Worm (Caenorhabditis elegans) whole organism, L4 larva: ENCODE results near the gene rfip-1.

Experiments
- D1046.2 ChIP-seq: fragments of 200-800 bp; sonication (Bioruptor generic); IDR thresholded peaks from 2 replicates; pipeline ENCODE4 v1.3.6; 2022; ENCODE audit warnings: missing genetic modification characterization, missing compliant biosample characterization
- F26F4.8 ChIP-seq: fragments of 200-800 bp; sonication (Bioruptor generic); conservative IDR thresholded peaks from 2 replicates; pipeline ENCODE4 v1.3.6; 2022; ENCODE audit warnings: missing genetic modification characterization, missing compliant biosample characterization
- R02D3.7 ChIP-seq: fragments of 150-350 bp; sonication (generic microtip); optimal IDR thresholded peaks from 3 replicates; lab custom pipeline; 2014; ENCODE audit warnings: missing biosample characterization, missing genetic modification characterization
- T20F7.1 ChIP-seq: fragments of 200-800 bp; sonication (Bioruptor generic); optimal IDR thresholded peaks from 2 replicates; lab custom pipeline; 2018; ENCODE audit warnings: mild to moderate bottlenecking, missing genetic modification characterization, missing compliant biosample characterization
- Y48G9A.11 ChIP-seq: fragments of 200-800 bp; sonication (Bioruptor generic); IDR thresholded peaks from 2 replicates; pipeline ENCODE4 v1.3.6; 2022; ENCODE audit warnings: missing genetic modification reagents, missing genetic modification characterization, missing compliant biosample characterization
- aha-1 ChIP-seq: fragments of 150-350 bp; peaks from one replicate; lab custom pipeline; 2014; ENCODE audit warnings: missing biosample characterization, missing genetic modification characterization
- ama-1 ChIP-seq: fragments of 150-350 bp; optimal IDR thresholded peaks from 2 replicates; lab custom pipeline; 2014; ENCODE audit warnings: inconsistent platforms, mixed read lengths
- ceh-62 ChIP-seq: sonication (generic microtip); optimal IDR thresholded peaks from 2 replicates; lab custom pipeline; 2017; ENCODE audit warnings: missing biosample characterization, missing genetic modification characterization
- ceh-82 ChIP-seq: sonication (generic microtip); optimal IDR thresholded peaks from 2 replicates; lab custom pipeline; 2017; ENCODE audit warnings: missing biosample characterization, missing genetic modification characterization
- ces-1 ChIP-seq: fragments of 150-350 bp; sonication (generic microtip); optimal IDR thresholded peaks from 4 replicates; lab custom pipeline; 2014; ENCODE audit warnings: missing biosample characterization, missing genetic modification reagents, missing genetic modification characterization
- cey-2 ChIP-seq: sonication (generic microtip); optimal IDR thresholded peaks from 3 replicates; lab custom pipeline; 2017; ENCODE audit warnings: missing genetic modification characterization, mild to moderate bottlenecking, missing compliant biosample characterization, antibody characterized with exemption, borderline replicate concordance; ENCODE audit not compliant: insufficient read depth
- daf-12 ChIP-seq: fragments of 150-350 bp; optimal IDR thresholded peaks from 2 replicates; lab custom pipeline; 2014; ENCODE audit warnings: missing biosample characterization, missing genetic modification reagents, missing genetic modification characterization
- daf-19 ChIP-seq: fragments of 200-800 bp; sonication (Bioruptor generic); conservative IDR thresholded peaks from 2 replicates; pipeline ENCODE4 v1.3.6; 2022; ENCODE audit warnings: missing genetic modification characterization, missing compliant biosample characterization
- daf-8 ChIP-seq: fragments of 200-800 bp; sonication (Bioruptor generic); IDR thresholded peaks from 2 replicates; pipeline ENCODE4 v1.3.6; 2022; ENCODE audit warnings: missing genetic modification characterization, missing compliant biosample characterization
- dmd-6 ChIP-seq: fragments of 200-800 bp; sonication (Bioruptor generic); IDR thresholded peaks from 2 replicates; pipeline ENCODE4 v1.3.6; 2022; ENCODE audit warnings: missing genetic modification reagents, missing genetic modification characterization, missing compliant biosample characterization
- dmd-8 ChIP-seq: fragments of 200-800 bp; sonication (Bioruptor generic); IDR thresholded peaks from 2 replicates; pipeline ENCODE4 v1.3.6; 2022; ENCODE audit warnings: missing genetic modification characterization, missing compliant biosample characterization
- dpl-1 ChIP-seq: fragments of 150-350 bp; optimal IDR thresholded peaks from 2 replicates; lab custom pipeline; 2014; ENCODE audit warnings: missing biosample characterization, missing genetic modification reagents, missing genetic modification characterization
- duxl-1 ChIP-seq: sonication (generic microtip); optimal IDR thresholded peaks from 2 replicates; lab custom pipeline; 2016; ENCODE audit warnings: mild to moderate bottlenecking, missing genetic modification characterization, moderate library complexity, missing compliant biosample characterization; ENCODE audit not compliant: poor library complexity
- dve-1 ChIP-seq: sonication (generic microtip); optimal IDR thresholded peaks from 2 replicates; lab custom pipeline; 2017; ENCODE audit warnings: antibody characterized with exemption, mild to moderate bottlenecking, missing genetic modification characterization, missing compliant biosample characterization; ENCODE audit not compliant: insufficient read depth
- fkh-10 ChIP-seq: fragments of 150-350 bp; optimal IDR thresholded peaks from 2 replicates; lab custom pipeline; 2014; ENCODE audit warnings: missing biosample characterization, missing genetic modification reagents, missing genetic modification characterization
- gei-8 ChIP-seq: fragments of 200-800 bp; sonication (Bioruptor generic); optimal IDR thresholded peaks from 2 replicates; lab custom pipeline; 2018; ENCODE audit warnings: mild to moderate bottlenecking, missing genetic modification characterization, missing compliant biosample characterization
- hlh-11 ChIP-seq: fragments of 200-800 bp; sonication (Bioruptor generic); optimal IDR thresholded peaks from 2 replicates; lab custom pipeline; 2018; ENCODE audit warnings: mild to moderate bottlenecking, missing genetic modification characterization, missing compliant biosample characterization
- hlh-30 ChIP-seq: sonication (generic microtip); optimal IDR thresholded peaks from 2 replicates; lab custom pipeline; 2017; ENCODE audit warnings: antibody characterized with exemption, mild to moderate bottlenecking, missing genetic modification characterization, missing compliant biosample characterization; ENCODE audit not compliant: insufficient read depth
- hmg-1.1 ChIP-seq: fragments of 200-800 bp; sonication (Bioruptor generic); IDR thresholded peaks from 2 replicates; pipeline ENCODE4 v1.3.6; 2022; ENCODE audit warnings: missing genetic modification reagents, missing genetic modification characterization, missing compliant biosample characterization
- lim-7 ChIP-seq: fragments of 200-800 bp; sonication (Bioruptor generic); IDR thresholded peaks from 2 replicates; pipeline ENCODE4 v1.3.6; 2022; ENCODE audit warnings: missing genetic modification characterization, missing compliant biosample characterization
- lin-13 ChIP-seq: fragments of 150-350 bp; optimal IDR thresholded peaks from 2 replicates; lab custom pipeline; 2014; ENCODE audit warnings: missing biosample characterization, missing genetic modification reagents, missing genetic modification characterization
- lin-15B ChIP-seq: fragments of 150-350 bp; sonication (generic microtip); optimal IDR thresholded peaks from 3 replicates; lab custom pipeline; 2014; ENCODE audit warnings: missing biosample characterization, missing genetic modification characterization
- lin-29 ChIP-seq: fragments of 200-800 bp; sonication (Bioruptor generic); IDR thresholded peaks from 2 replicates; pipeline ENCODE4 v1.3.6; 2022; ENCODE audit warnings: missing genetic modification reagents, missing genetic modification characterization, missing compliant biosample characterization
- lin-38 ChIP-seq: fragments of 200-800 bp; sonication (Bioruptor generic); IDR thresholded peaks from 2 replicates; pipeline ENCODE4 v1.3.6; 2022; ENCODE audit warnings: missing genetic modification reagents, missing genetic modification characterization, missing compliant biosample characterization
- lsy-2 ChIP-seq, 2 experiments: fragments of 150-350 bp in 1 of 2; sonication (generic microtip) in 1 of 2; optimal IDR thresholded peaks; 2 replicates each; lab custom pipeline; 2014 to 2017; ENCODE audit warnings: missing biosample characterization in 2 of 2, missing genetic modification characterization in 2 of 2
- mdt-29 ChIP-seq: fragments of 200-800 bp; sonication (Bioruptor generic); IDR thresholded peaks from 2 replicates; pipeline ENCODE4 v1.3.6; 2022; ENCODE audit warnings: missing genetic modification reagents, missing genetic modification characterization, missing compliant biosample characterization
- mep-1 ChIP-seq: fragments of 150-350 bp; sonication (generic microtip); optimal IDR thresholded peaks from 3 replicates; lab custom pipeline; 2014; ENCODE audit warnings: missing biosample characterization, missing genetic modification characterization
- mes-2 ChIP-seq: sonication (generic microtip); optimal IDR thresholded peaks from 2 replicates; lab custom pipeline; 2016; ENCODE audit warnings: missing genotype, mild to moderate bottlenecking, missing genetic modification characterization, missing compliant biosample characterization; ENCODE audit not compliant: poor library complexity, severe bottlenecking
- nhr-102 ChIP-seq: sonication (generic microtip); optimal IDR thresholded peaks from 2 replicates; lab custom pipeline; 2016; ENCODE audit warnings: mild to moderate bottlenecking, missing genetic modification characterization, moderate library complexity, missing compliant biosample characterization
- nhr-237 ChIP-seq: sonication (generic microtip); optimal IDR thresholded peaks from 2 replicates; lab custom pipeline; 2017; ENCODE audit warnings: missing biosample characterization, missing genetic modification characterization
- nhr-25 ChIP-seq: sonication (generic microtip); optimal IDR thresholded peaks from 2 replicates; lab custom pipeline; 2017; ENCODE audit warnings: missing genetic modification characterization, mild to moderate bottlenecking, missing compliant biosample characterization, antibody characterized with exemption, moderate library complexity, borderline replicate concordance; ENCODE audit not compliant: insufficient read depth
- nhr-28 ChIP-seq: fragments of 150-350 bp; optimal IDR thresholded peaks from 2 replicates; lab custom pipeline; 2014; ENCODE audit warnings: missing biosample characterization, missing genetic modification characterization
- nhr-6 ChIP-seq: fragments of 150-350 bp; optimal IDR thresholded peaks from 2 replicates; lab custom pipeline; 2014; ENCODE audit warnings: missing biosample characterization, missing genetic modification characterization
- nhr-76 ChIP-seq: fragments of 150-350 bp; optimal IDR thresholded peaks from 2 replicates; lab custom pipeline; 2014; ENCODE audit warnings: missing biosample characterization, missing genetic modification characterization
- nhr-77 ChIP-seq: fragments of 150-350 bp; optimal IDR thresholded peaks from 2 replicates; lab custom pipeline; 2014; ENCODE audit warnings: missing biosample characterization, missing genetic modification characterization
- pha-4 ChIP-seq, 2 experiments: fragments of 150-350 bp in 1 of 2; fragments of 200-800 bp in 1 of 2; sonication (Bioruptor generic) in 1 of 2; IDR thresholded peaks in 1 of 2; optimal IDR thresholded peaks in 1 of 2; 2 replicates each; pipeline versions ENCODE4 v1.3.6 to Lab custom; 2014 to 2022; ENCODE audit warnings: missing genetic modification characterization in 2 of 2, missing genetic modification reagents in 2 of 2, missing biosample characterization in 1 of 2, missing compliant biosample characterization in 1 of 2
- pqm-1 ChIP-seq: sonication (generic microtip); optimal IDR thresholded peaks from 2 replicates; lab custom pipeline; 2017; ENCODE audit warnings: missing biosample characterization, missing genetic modification characterization
- unc-39 ChIP-seq: sonication (generic microtip); optimal IDR thresholded peaks from 2 replicates; lab custom pipeline; 2017; ENCODE audit warnings: missing biosample characterization, missing genetic modification characterization
- unc-62 ChIP-seq, 3 experiments: fragments of 150-350 bp in 1 of 3; sonication (generic microtip); optimal IDR thresholded peaks in 2 of 3; peaks in 1 of 3; 1 replicate in 1 of 3; 2 replicates in 2 of 3; lab custom pipeline; 2014 to 2017; ENCODE audit warnings: missing biosample characterization in 3 of 3, missing genetic modification characterization in 3 of 3, missing genetic modification reagents in 3 of 3, missing genotype in 1 of 3
- zfp-2 ChIP-seq: sonication (generic microtip); optimal IDR thresholded peaks from 2 replicates; lab custom pipeline; 2016; ENCODE audit warnings: mild to moderate bottlenecking, missing genetic modification characterization, missing compliant biosample characterization
- ztf-11 ChIP-seq: fragments of 150-350 bp; optimal IDR thresholded peaks from 2 replicates; lab custom pipeline; 2014; ENCODE audit warnings: missing biosample characterization, missing genetic modification characterization

The rfip-1 gene

DNA sequence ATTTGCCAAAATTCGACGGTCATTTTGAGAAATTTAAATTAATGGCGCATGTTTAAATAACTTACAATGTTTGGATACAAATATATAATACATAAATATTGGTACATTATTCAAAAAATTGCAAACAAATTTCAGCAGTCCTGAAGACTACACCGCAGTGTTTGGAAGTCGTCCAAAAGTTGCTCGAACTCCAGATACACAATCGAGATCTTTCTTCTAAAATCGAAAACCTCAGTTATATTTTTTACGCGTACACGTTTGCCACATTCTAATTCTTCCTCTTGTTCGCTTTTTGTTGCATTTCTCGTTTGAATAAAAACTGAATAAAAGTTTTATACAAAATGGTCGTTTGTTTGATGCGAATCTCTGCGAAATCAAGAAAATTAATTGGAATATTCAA lies 19.9 kb downstream of the rfip-1 start, which contains the start of gene tsp-18:
tsp-18 (plus strand) TSS at position 301 of the 400 bp plus-strand sequence.
- TF ChIP-seq aha-1 (tag; lab: Kevin White, UChicago) (peak; percentile 64), cey-2 (no peak)

DNA sequence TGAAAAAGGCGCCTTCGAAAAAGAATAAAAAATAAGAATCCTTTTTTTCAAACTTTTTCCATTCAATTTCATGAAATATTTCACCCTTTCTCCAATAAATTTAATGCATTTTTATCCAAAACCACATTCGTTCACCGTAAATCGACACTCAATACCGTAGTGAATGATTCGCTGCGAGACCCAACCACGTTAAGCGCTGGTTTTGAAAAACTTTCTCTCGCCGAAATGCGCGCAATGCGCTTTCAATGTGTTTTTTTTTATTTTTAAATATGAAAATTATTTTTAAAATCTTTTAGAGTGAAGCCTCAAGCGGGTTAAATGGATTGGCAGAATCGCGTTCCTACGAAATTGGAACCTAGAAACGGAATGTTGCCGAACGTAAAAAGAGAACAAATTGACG lies 21.9 kb downstream of the rfip-1 start, which contains the start of gene F59G1.8:
F59G1.8 (plus strand) TSS at position 293 of the 400 bp plus-strand sequence.
- TF ChIP-seq ztf-11 (tag; lab: Kevin White, UChicago) (no peak), R02D3.7 (tag; lab: Kevin White, UChicago) (peak; percentile 49)

DNA sequence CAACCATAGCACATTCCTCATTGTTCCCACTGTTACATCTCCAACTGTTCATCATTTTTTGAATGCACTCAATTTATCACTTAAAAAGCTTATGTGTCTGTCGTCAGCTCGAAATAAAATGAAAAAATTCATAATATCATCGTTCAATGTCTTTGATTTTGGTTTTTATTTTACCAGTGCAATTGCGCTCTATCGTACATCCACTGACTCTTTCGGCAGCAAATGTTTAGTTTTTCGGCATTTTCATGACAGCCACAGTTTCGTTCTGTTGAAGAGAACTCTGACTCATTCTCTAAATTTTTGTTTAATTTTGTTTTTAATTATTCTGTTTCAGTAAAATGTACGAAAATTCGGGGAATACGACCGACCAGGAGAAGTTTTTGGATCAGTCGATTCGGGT lies 23.1 kb downstream of the rfip-1 start, which contains the start of gene vps-35:
vps-35 (plus strand) TSS at position 335 of the 400 bp plus-strand sequence.
- TF ChIP-seq fkh-10 (no peak), Y48G9A.11 (GFP tag; lab: Robert Waterston, UW) (no peak), mep-1 (peak; percentile 45), duxl-1 (tag; lab: Kevin White, UChicago) (no peak), lin-29 (no peak), D1046.2 (GFP tag; lab: Robert Waterston, UW) (no peak), hlh-30 (tag; lab: Kevin White, UChicago) (peak; percentile 44), daf-8 (GFP tag; lab: Robert Waterston, UW) (no peak), lin-15B (tag; lab: Kevin White, UChicago) (no peak), dmd-8 (GFP tag; lab: Robert Waterston, UW) (no peak), ztf-11 (tag; lab: Kevin White, UChicago) (no peak), F26F4.8 (GFP tag; lab: Robert Waterston, UW) (no peak), ama-1 (no peak), lsy-2 (tag; optimal IDR thresholded peaks at IDR 0.05; lab: Kevin White, UChicago) (peak in 1 of 2 experiments; percentile 52), pha-4 (GFP tag; IDR thresholded peaks at IDR 0.05; lab: Robert Waterston, UW) (no peak), pha-4 (tag; optimal IDR thresholded peaks at IDR 0.05; lab: Kevin White, UChicago) (peak; percentile 22), nhr-25 (no peak), nhr-237 (tag; lab: Kevin White, UChicago) (no peak), T20F7.1 (GFP tag; lab: Kevin White, UChicago) (peak; percentile 64), gei-8 (no peak), lin-13 (no peak), nhr-6 (tag; lab: Kevin White, UChicago) (peak; percentile 56), lim-7 (GFP tag; lab: Robert Waterston, UW) (no peak), ceh-82 (tag; lab: Kevin White, UChicago) (no peak), daf-12 (tag; lab: Kevin White, UChicago) (no peak), ceh-62 (no peak), hlh-11 (tag; lab: Kevin White, UChicago) (peak; percentile 10), lin-38 (GFP tag; lab: Robert Waterston, UW) (peak; percentile 90), daf-19 (no peak), mes-2 (tag; lab: Kevin White, UChicago) (peak; percentile 46), cey-2 (no peak), unc-62 (GFP tag; optimal IDR thresholded peaks at IDR 0.05 in 1 of 2; lab: Kevin White, UChicago) (peak in 1 of 2 experiments; percentile 52), unc-62 (tag; optimal IDR thresholded peaks at IDR 0.05; lab: Kevin White, UChicago) (no peak), dve-1 (tag; lab: Kevin White, UChicago) (peak; percentile 30), nhr-28 (peak; percentile 76), hmg-1.1 (0 out of 2 replicates have a peak, but pooled peaks have one; percentile 35), dmd-6 (peak; percentile 13; the same call in 1 of the 2 replicates), pqm-1 (tag; lab: Kevin White, UChicago) (peak; percentile 58), ces-1 (GFP tag; lab: Kevin White, UChicago) (no peak), nhr-102 (tag; lab: Kevin White, UChicago) (no peak), mdt-29 (GFP tag; lab: Robert Waterston, UW) (no peak), nhr-77 (tag; lab: Kevin White, UChicago) (no peak), dpl-1 (peak; percentile 19), unc-39 (tag; lab: Kevin White, UChicago) (no peak), zfp-2 (tag; lab: Kevin White, UChicago) (no peak), nhr-76 (tag; lab: Kevin White, UChicago) (no peak)
